Worm (Caenorhabditis elegans): Measurements from ENCODE around the gene mut-15.

The mut-15 gene

DNA sequence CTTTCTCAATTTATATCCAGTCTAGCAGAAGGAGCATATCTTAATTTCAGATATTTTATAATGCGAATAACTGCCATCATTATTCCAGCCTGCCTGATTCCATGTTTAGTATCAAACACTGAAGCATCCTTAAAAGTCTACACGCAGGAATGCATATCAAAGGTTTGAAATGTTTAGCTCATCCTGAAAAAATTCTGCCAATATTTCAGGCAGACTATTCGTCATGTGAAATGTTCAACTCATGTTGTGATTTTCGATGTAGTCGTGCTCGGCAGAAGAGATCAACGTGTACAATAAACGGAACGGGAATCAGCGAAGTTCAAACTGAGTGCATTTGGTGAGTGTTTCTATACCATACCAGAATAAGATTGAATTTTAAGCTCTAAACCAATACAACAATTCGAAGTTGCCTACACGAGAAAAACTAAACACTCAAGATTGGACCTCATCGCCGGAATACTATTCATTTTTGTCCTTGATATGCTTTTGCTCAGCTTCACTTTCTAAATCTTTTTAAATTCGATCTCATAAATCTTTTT, 2.8 kb upstream of the mut-15 start, which contains the start of gene T01C3.11:
Gene T01C3.11 (plus strand): TSS at position 51 of the 539 bp plus-strand sequence.
- 0 out of 2 replicates have a peak, but pooled peaks have one; percentile 35 for TF ChIP-seq snpc-1.2 (GFP tag; IDR thresholded peaks at IDR 0.05)
- TF ChIP-seq lin-13 (GFP tag; optimal IDR thresholded peaks at IDR 0.05), result no peak
- no peak for TF ChIP-seq nhr-41 (GFP tag; IDR thresholded peaks at IDR 0.05)
- TF ChIP-seq ama-1 (optimal IDR thresholded peaks at IDR 0.05), result no peak
- 0 out of 2 replicates have a peak, but pooled peaks have one; percentile 19 for TF ChIP-seq zfp-3 (GFP tag; conservative IDR thresholded peaks at IDR 0.05)
- TF ChIP-seq unc-62 (GFP tag; optimal IDR thresholded peaks at IDR 0.05 in 1 of 2), result no peak
- no peak for TF ChIP-seq unc-62 (tag; optimal IDR thresholded peaks at IDR 0.05)
- TF ChIP-seq Y48G9A.11 (GFP tag; IDR thresholded peaks at IDR 0.05), result peak; percentile 63; the same call in 1 of the 2 replicates
- no peak for TF ChIP-seq lsy-2 (tag; optimal IDR thresholded peaks at IDR 0.05)
- TF ChIP-seq Y105C5A.15 (GFP tag; IDR thresholded peaks at IDR 0.05), result 0 out of 2 replicates have a peak, but pooled peaks have one; percentile 20
- no peak for TF ChIP-seq T20F7.1 (GFP tag; optimal IDR thresholded peaks at IDR 0.05)
- no peak for TF ChIP-seq nhr-77 (tag; optimal IDR thresholded peaks at IDR 0.05)
- TF ChIP-seq zip-2 (tag; optimal IDR thresholded peaks at IDR 0.05), result no peak
- TF ChIP-seq madf-9 (GFP tag; conservative IDR thresholded peaks at IDR 0.05), result no peak
- no peak for TF ChIP-seq dmd-8 (GFP tag; IDR thresholded peaks at IDR 0.05)
- no peak for TF ChIP-seq F10B5.3 (tag; optimal IDR thresholded peaks at IDR 0.05)
- no peak for TF ChIP-seq ztf-7 (tag; optimal IDR thresholded peaks at IDR 0.05)
- TF ChIP-seq aha-1 (tag), result no peak
- peak; percentile 54 for TF ChIP-seq lin-38 (GFP tag; IDR thresholded peaks at IDR 0.05)
- no peak for TF ChIP-seq nhr-25 (tag; optimal IDR thresholded peaks at IDR 0.05; ENCODE audit: borderline replicate concordance, insufficient read depth)

DNA sequence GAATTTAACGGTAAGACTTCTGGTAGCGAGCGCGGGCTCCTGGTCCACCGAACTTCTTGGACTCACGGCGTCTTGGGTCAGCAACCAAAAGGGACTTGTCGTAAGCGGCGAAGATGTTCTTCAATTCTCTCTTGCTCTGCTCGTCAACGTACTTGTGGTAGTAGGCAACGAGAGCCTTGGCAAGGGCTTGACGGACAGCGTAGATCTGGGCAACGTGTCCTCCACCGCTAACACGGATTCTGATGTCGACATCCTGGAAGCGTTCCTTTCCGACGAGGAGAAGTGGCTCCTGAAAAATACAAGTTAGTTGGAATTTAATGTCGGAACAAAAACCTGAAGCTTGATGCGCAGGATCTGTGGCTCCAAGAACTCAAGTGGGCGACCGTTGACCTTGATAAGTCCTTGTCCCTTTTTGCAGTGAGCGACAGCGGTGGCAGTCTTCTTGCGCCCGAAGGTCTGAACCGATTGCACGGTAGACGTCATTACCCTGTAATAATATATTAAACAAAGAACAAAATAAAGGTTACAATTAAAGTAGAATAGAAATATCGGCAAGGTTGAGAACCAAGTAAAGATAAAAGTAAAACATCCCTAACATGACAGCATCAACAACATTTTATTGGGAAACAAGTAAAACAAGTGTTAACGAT, 2.2 kb upstream of the mut-15 start, which contains the start of gene rps-16:
Gene rps-16 (minus strand): TSS at position 487 of the 650 bp plus-strand sequence.
- no peak for TF ChIP-seq lin-15B (tag; optimal IDR thresholded peaks at IDR 0.05)
- peak; percentile 1 for TF ChIP-seq nhr-102 (tag; optimal IDR thresholded peaks at IDR 0.05)
- TF ChIP-seq mxl-2 (GFP tag; conservative IDR thresholded peaks at IDR 0.05), result no peak
- TF ChIP-seq duxl-1 (tag; optimal IDR thresholded peaks at IDR 0.05; ENCODE audit: poor library complexity), result no peak
- TF ChIP-seq fos-1 (tag; optimal IDR thresholded peaks at IDR 0.05), result no peak
- TF ChIP-seq snpc-1.2 (GFP tag; IDR thresholded peaks at IDR 0.05), result peak; percentile 10; the same call in 1 of the 2 replicates
- TF ChIP-seq pqm-1 (tag; optimal IDR thresholded peaks at IDR 0.05), result no peak
- no peak for TF ChIP-seq nhr-41 (GFP tag; IDR thresholded peaks at IDR 0.05)
- 0 out of 2 replicates have a peak, but pooled peaks have one; percentile 19 for TF ChIP-seq T26A8.4 (GFP tag; IDR thresholded peaks at IDR 0.05)
- no peak for TF ChIP-seq F26F4.8 (GFP tag; conservative IDR thresholded peaks at IDR 0.05)
- TF ChIP-seq egl-43 (GFP tag; IDR thresholded peaks at IDR 0.05), result peak; percentile 49; the same call in 1 of the 2 replicates
- no peak for TF ChIP-seq R02D3.7 (tag; optimal IDR thresholded peaks at IDR 0.05)
- TF ChIP-seq nhr-10 (tag; optimal IDR thresholded peaks at IDR 0.05), result no peak
- TF ChIP-seq zip-2 (tag; optimal IDR thresholded peaks at IDR 0.05), result no peak
- TF ChIP-seq aly-2 (tag; optimal IDR thresholded peaks at IDR 0.05), result peak; percentile 17
- TF ChIP-seq ceh-44 (GFP tag; IDR thresholded peaks at IDR 0.05), result no peak
- TF ChIP-seq nhr-11 (tag; optimal IDR thresholded peaks at IDR 0.05), result no peak
- no peak for TF ChIP-seq F10B5.3 (tag; optimal IDR thresholded peaks at IDR 0.05)
- peak; percentile 40; the same call in 1 of the 2 replicates for TF ChIP-seq set-16 (GFP tag; IDR thresholded peaks at IDR 0.05)
- peak; percentile 64; the same call in 1 of the 2 replicates for TF ChIP-seq pha-4 (GFP tag; IDR thresholded peaks at IDR 0.05)
- TF ChIP-seq pha-4 (tag; optimal IDR thresholded peaks at IDR 0.05), result no peak
- TF ChIP-seq egl-27 (tag; optimal IDR thresholded peaks at IDR 0.05), result no peak
- TF ChIP-seq lin-38 (GFP tag; IDR thresholded peaks at IDR 0.05), result peak; percentile 82
- TF ChIP-seq mes-2 (tag; optimal IDR thresholded peaks at IDR 0.05; ENCODE audit: poor library complexity, severe bottlenecking), result peak; percentile 22
- no peak for TF ChIP-seq nhr-42 (GFP tag; IDR thresholded peaks at IDR 0.05)
- no peak for TF ChIP-seq mep-1 (tag; optimal IDR thresholded peaks at IDR 0.05)
- TF ChIP-seq dmd-9 (GFP tag; IDR thresholded peaks at IDR 0.05), result no peak
- no peak for TF ChIP-seq ama-1 (optimal IDR thresholded peaks at IDR 0.05)
- TF ChIP-seq zfp-2 (tag; optimal IDR thresholded peaks at IDR 0.05), result no peak
- TF ChIP-seq ceh-82 (tag; optimal IDR thresholded peaks at IDR 0.05), result no peak
- TF ChIP-seq Y48G9A.11 (GFP tag; IDR thresholded peaks at IDR 0.05), result peak; percentile 58
- TF ChIP-seq daf-19 (GFP tag; conservative IDR thresholded peaks at IDR 0.05), result peak; percentile 54; the same call in 1 of the 2 replicates
- TF ChIP-seq Y75B8A.6 (GFP tag; IDR thresholded peaks at IDR 0.05), result no peak
- TF ChIP-seq Y5F2A.4 (GFP tag; optimal IDR thresholded peaks at IDR 0.05), result peak; percentile 47
- TF ChIP-seq ctbp-1 (GFP tag; IDR thresholded peaks at IDR 0.05), result peak; percentile 65; the same call in 1 of the 2 replicates

Measured in whole organism, L4 larva.